Worm (Caenorhabditis elegans): ENCODE results near the gene srw-120.

DNA sequence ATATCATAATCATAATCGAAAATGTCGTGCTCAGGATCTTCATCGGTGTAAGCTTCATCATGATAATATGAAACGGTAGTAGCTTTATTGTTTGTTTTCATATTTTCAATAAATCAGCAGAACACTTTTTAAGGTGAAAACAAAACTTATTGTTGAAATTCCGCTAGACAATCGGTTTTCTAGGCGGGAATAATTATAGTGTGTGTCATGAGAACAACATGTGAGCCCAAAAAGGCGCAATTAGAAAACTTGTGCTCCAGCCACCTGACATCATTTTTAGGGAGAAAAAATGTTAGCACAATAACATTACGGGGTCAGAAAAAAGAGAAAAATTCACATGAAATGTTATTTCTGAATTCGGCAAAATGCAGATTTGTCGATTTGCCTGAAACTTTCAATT lies 38.2 kb upstream of the srw-120 start, which contains the start of gene srw-8:
- TF ChIP-seq fkh-8 (tag; optimal IDR thresholded peaks at IDR 0.05), result no peak
- TF ChIP-seq nhr-237 (tag; optimal IDR thresholded peaks at IDR 0.05), result no peak
- no peak for TF ChIP-seq lin-13 (GFP tag; optimal IDR thresholded peaks at IDR 0.05)
- no peak for TF ChIP-seq skn-1 (tag; optimal IDR thresholded peaks at IDR 0.05)
- TF ChIP-seq fkh-4 (tag; optimal IDR thresholded peaks at IDR 0.05; ENCODE audit: borderline replicate concordance), result no peak

All from whole organism, L1 larva.